Fruit fly (Drosophila melanogaster) whole organism, embryonic: Measurements from ENCODE around the gene CG32073.
A peak's percentile ranks its signal among the peaks of the same experiment; 100 is the strongest.

Source experiments
- Abd-B ChIP-seq: fragments of 200-800 bp; sonication (Bioruptor generic); optimal IDR thresholded peaks from 2 replicates; lab custom pipeline; 2018; ENCODE audit warnings: missing biosample characterization, mild to moderate bottlenecking, missing genetic modification characterization, moderate library complexity
- Awh ChIP-seq: fragments of 200-800 bp; sonication (Bioruptor generic); IDR thresholded peaks from 2 replicates; pipeline ENCODE4, ENCODE4 v1.3.6; 2022; ENCODE audit warnings: missing biosample characterization, missing genetic modification characterization
- Bteb2 ChIP-seq: fragments of 200-800 bp; sonication (Bioruptor generic); optimal IDR thresholded peaks from 2 replicates; lab custom pipeline; 2016; ENCODE audit warnings: missing biosample characterization, missing genetic modification characterization
- CG10209 ChIP-seq: fragments of 200-800 bp; sonication (Bioruptor generic); optimal IDR thresholded peaks from 3 replicates; lab custom pipeline; 2017; ENCODE audit warnings: missing biosample characterization, mild to moderate bottlenecking, missing genetic modification characterization, missing genetic modification reagents
- CG10462 ChIP-seq: fragments of 200-800 bp; sonication (Bioruptor generic); optimal IDR thresholded peaks from 2 replicates; lab custom pipeline; 2016; ENCODE audit warnings: missing biosample characterization, missing genetic modification characterization
- CG11247 ChIP-seq: fragments of 200-800 bp; sonication (Bioruptor generic); IDR thresholded peaks from 2 replicates; pipeline ENCODE4 v1.3.6; 2022; ENCODE audit warnings: missing biosample characterization, missing genetic modification characterization
- CG12769 ChIP-seq: fragments of 200-800 bp; sonication (Bioruptor generic); optimal IDR thresholded peaks from 2 replicates; lab custom pipeline; 2019; ENCODE audit warnings: missing biosample characterization, mild to moderate bottlenecking, missing genetic modification characterization, moderate library complexity
- CG13287 ChIP-seq: fragments of 200-800 bp; sonication (Bioruptor generic); IDR thresholded peaks from 2 replicates; pipeline ENCODE4 v1.3.6; 2022; ENCODE audit warnings: missing biosample characterization, missing genetic modification characterization; ENCODE audit not compliant: partially characterized antibody
- CG14014 ChIP-seq: fragments of 200-800 bp; sonication (Bioruptor generic); IDR thresholded peaks from 2 replicates; pipeline ENCODE4 v1.3.6; 2022; ENCODE audit warnings: missing biosample characterization, missing genetic modification characterization
- CG14710 ChIP-seq: fragments of 200-800 bp; sonication (Bioruptor generic); optimal IDR thresholded peaks from 3 replicates; lab custom pipeline; 2019; ENCODE audit warnings: missing biosample characterization, mild to moderate bottlenecking, missing genetic modification characterization, moderate library complexity
- CG14860 ChIP-seq: fragments of 200-800 bp; sonication (Bioruptor generic); IDR thresholded peaks from 3 replicates; pipeline ENCODE4 v1.3.6; 2022; ENCODE audit warnings: missing biosample characterization, missing genetic modification characterization; ENCODE audit not compliant: partially characterized antibody
- CG15073 ChIP-seq: fragments of 200-800 bp; sonication (Bioruptor generic); optimal IDR thresholded peaks from 2 replicates; lab custom pipeline; 2016; ENCODE audit warnings: missing biosample characterization, missing genetic modification characterization
- CG1647 ChIP-seq: fragments of 200-800 bp; sonication (Bioruptor generic); optimal IDR thresholded peaks from 3 replicates; lab custom pipeline; 2016; ENCODE audit warnings: missing biosample characterization, missing genetic modification characterization
- CG17359 ChIP-seq: fragments of 200-800 bp; sonication (Bioruptor generic); optimal IDR thresholded peaks from 3 replicates; lab custom pipeline; 2018; ENCODE audit warnings: missing biosample characterization, mild to moderate bottlenecking, missing genetic modification characterization, moderate library complexity
- CG18599 ChIP-seq: fragments of 200-800 bp; sonication (Bioruptor generic); optimal IDR thresholded peaks from 3 replicates; lab custom pipeline; 2017; ENCODE audit warnings: missing biosample characterization, missing genetic modification characterization, mild to moderate bottlenecking, moderate library complexity, missing genetic modification reagents
- CG31388 ChIP-seq: fragments of 200-800 bp; sonication (Bioruptor generic); optimal IDR thresholded peaks from 2 replicates; lab custom pipeline; 2016; ENCODE audit warnings: missing biosample characterization, missing genetic modification characterization
- CG34224 ChIP-seq: fragments of 200-800 bp; sonication (Bioruptor generic); IDR thresholded peaks from 3 replicates; pipeline ENCODE4 v1.3.6; 2022; ENCODE audit warnings: missing biosample characterization, missing genetic modification characterization; ENCODE audit not compliant: partially characterized antibody
- CG34422 ChIP-seq: fragments of 200-800 bp; sonication (Bioruptor generic); IDR thresholded peaks from 3 replicates; pipeline ENCODE4 v1.3.6; 2022; ENCODE audit warnings: missing biosample characterization, missing genetic modification characterization
- CG6854 ChIP-seq: fragments of 200-800 bp; sonication (Bioruptor generic); optimal IDR thresholded peaks from 3 replicates; lab custom pipeline; 2017; ENCODE audit warnings: missing biosample characterization, mild to moderate bottlenecking, missing genetic modification characterization
- CG7839 ChIP-seq: fragments of 200-800 bp; sonication (Bioruptor generic); optimal IDR thresholded peaks from 3 replicates; lab custom pipeline; 2018; ENCODE audit warnings: missing biosample characterization, mild to moderate bottlenecking, missing genetic modification characterization, moderate library complexity
- CG8281 ChIP-seq: fragments of 200-800 bp; sonication (Bioruptor generic); optimal IDR thresholded peaks from 2 replicates; lab custom pipeline; 2018; ENCODE audit warnings: missing biosample characterization, mild to moderate bottlenecking, missing genetic modification characterization, moderate library complexity
- CG9817 ChIP-seq: fragments of 200-800 bp; sonication (Bioruptor generic); optimal IDR thresholded peaks from 2 replicates; lab custom pipeline; 2018; ENCODE audit warnings: missing biosample characterization, mild to moderate bottlenecking, missing genetic modification characterization, moderate library complexity
- Drgx ChIP-seq: fragments of 200-800 bp; sonication (Bioruptor generic); IDR thresholded peaks from 2 replicates; pipeline ENCODE4 v1.3.6; 2022; ENCODE audit warnings: missing biosample characterization, missing genetic modification characterization
- Hand ChIP-seq: fragments of 200-800 bp; sonication (Bioruptor generic); optimal IDR thresholded peaks from 2 replicates; lab custom pipeline; 2017; ENCODE audit warnings: mild to moderate bottlenecking, missing biosample characterization, missing genetic modification reagents, missing genetic modification characterization
- Hey ChIP-seq: fragments of 200-800 bp; sonication (Bioruptor generic); optimal IDR thresholded peaks from 3 replicates; lab custom pipeline; 2018; ENCODE audit warnings: missing biosample characterization, mild to moderate bottlenecking, missing genetic modification characterization
- Hsf ChIP-seq: fragments of 200-800 bp; sonication (Bioruptor generic); optimal IDR thresholded peaks from 3 replicates; lab custom pipeline; 2016; ENCODE audit warnings: missing biosample characterization, missing genetic modification characterization
- Lpt ChIP-seq: fragments of >200 bp; optimal IDR thresholded peaks from 2 replicates; lab custom pipeline; 2018; ENCODE audit warnings: missing biosample characterization, missing genetic modification characterization
- Neu2 ChIP-seq: fragments of 200-800 bp; sonication (Bioruptor generic); optimal IDR thresholded peaks from 3 replicates; lab custom pipeline; 2016; ENCODE audit warnings: missing biosample characterization, missing genetic modification characterization, borderline replicate concordance
- Nf-YC ChIP-seq: fragments of 200-800 bp; optimal IDR thresholded peaks from 3 replicates; lab custom pipeline; 2019; ENCODE audit warnings: missing biosample characterization, mild to moderate bottlenecking, missing genetic modification characterization, moderate library complexity
- Rfx ChIP-seq: fragments of 200-800 bp; sonication (Bioruptor generic); IDR thresholded peaks from 2 replicates; pipeline ENCODE4 v1.3.6; 2022; ENCODE audit warnings: missing biosample characterization, missing genetic modification characterization
- Taf1 ChIP-seq: fragments of 200-800 bp; sonication (Bioruptor generic); IDR thresholded peaks from 2 replicates; pipeline ENCODE4 v1.3.6; 2022; ENCODE audit warnings: missing biosample characterization, missing genetic modification characterization
- Tbp ChIP-seq: fragments of >200 bp; optimal IDR thresholded peaks from 2 replicates; lab custom pipeline; 2018; ENCODE audit warnings: missing biosample characterization, missing genetic modification characterization
- Xrp1 ChIP-seq: fragments of 200-800 bp; sonication (Bioruptor generic); IDR thresholded peaks from 2 replicates; pipeline ENCODE4 v1.3.6; 2022; ENCODE audit warnings: missing biosample characterization, missing genetic modification characterization
- ab ChIP-seq: fragments of 200-800 bp; sonication (Bioruptor generic); optimal IDR thresholded peaks from 2 replicates; lab custom pipeline; 2016; ENCODE audit warnings: missing biosample characterization, missing genetic modification characterization
- abd-A ChIP-seq: fragments of 200-800 bp; sonication (Bioruptor generic); optimal IDR thresholded peaks from 3 replicates; lab custom pipeline; 2019; ENCODE audit warnings: missing biosample characterization, mild to moderate bottlenecking, missing genetic modification characterization, moderate library complexity
- aop ChIP-seq: fragments of 200-800 bp; sonication (Bioruptor generic); IDR thresholded peaks from 2 replicates; pipeline ENCODE4 v1.3.6; 2022; ENCODE audit warnings: missing biosample characterization, missing genetic modification characterization
- cas ChIP-seq: fragments of 200-800 bp; sonication (Bioruptor generic); IDR thresholded peaks from 2 replicates; pipeline ENCODE4 v1.3.6; 2022; ENCODE audit warnings: missing biosample characterization, missing genetic modification characterization
- cato ChIP-seq: fragments of 200-800 bp; sonication (Bioruptor generic); optimal IDR thresholded peaks from 2 replicates; lab custom pipeline; 2016; ENCODE audit warnings: missing biosample characterization, missing genetic modification characterization, borderline replicate concordance
- esg ChIP-seq: fragments of 200-800 bp; sonication (Bioruptor generic); conservative IDR thresholded peaks from 2 replicates; pipeline ENCODE4 v1.3.6; 2022; ENCODE audit warnings: missing biosample characterization, missing genetic modification characterization
- fu2 ChIP-seq: fragments of 200-800 bp; sonication (Bioruptor generic); optimal IDR thresholded peaks from 2 replicates; lab custom pipeline; 2016; ENCODE audit warnings: missing biosample characterization, missing genetic modification characterization
- her ChIP-seq: fragments of 200-800 bp; sonication (Bioruptor generic); optimal IDR thresholded peaks from 2 replicates; lab custom pipeline; 2016; ENCODE audit warnings: missing biosample characterization, missing genetic modification characterization
- pb ChIP-seq: fragments of 200-800 bp; sonication (Bioruptor generic); optimal IDR thresholded peaks from 3 replicates; lab custom pipeline; 2016; ENCODE audit warnings: missing biosample characterization, missing genetic modification characterization
- pfk ChIP-seq: fragments of 200-800 bp; sonication (Bioruptor generic); optimal IDR thresholded peaks from 2 replicates; lab custom pipeline; 2018; ENCODE audit warnings: missing biosample characterization, mild to moderate bottlenecking, missing genetic modification characterization, moderate library complexity
- phol ChIP-seq: fragments of 200-800 bp; sonication (Bioruptor generic); optimal IDR thresholded peaks from 3 replicates; lab custom pipeline; 2018; ENCODE audit warnings: missing biosample characterization, mild to moderate bottlenecking, missing genetic modification characterization, moderate library complexity
- psq ChIP-seq: fragments of 200-800 bp; sonication (Bioruptor generic); optimal IDR thresholded peaks from 2 replicates; lab custom pipeline; 2017; ENCODE audit warnings: missing biosample characterization, missing genetic modification characterization
- sd ChIP-seq: fragments of 200-800 bp; sonication (Bioruptor generic); optimal IDR thresholded peaks from 3 replicates; lab custom pipeline; 2018; ENCODE audit warnings: missing biosample characterization, mild to moderate bottlenecking, missing genetic modification characterization, moderate library complexity
- so ChIP-seq: fragments of 200-800 bp; sonication (Bioruptor generic); IDR thresholded peaks from 3 replicates; pipeline ENCODE4 v1.3.6; 2022; ENCODE audit warnings: missing biosample characterization, missing genetic modification characterization
- ssp ChIP-seq: fragments of 200-800 bp; sonication (Bioruptor generic); IDR thresholded peaks from 2 replicates; pipeline ENCODE4 v1.3.6; 2022; ENCODE audit warnings: missing biosample characterization, missing genetic modification characterization
- stwl ChIP-seq: fragments of 200-800 bp; sonication (Bioruptor generic); optimal IDR thresholded peaks from 3 replicates; lab custom pipeline; 2018; ENCODE audit warnings: missing biosample characterization, mild to moderate bottlenecking, missing genetic modification characterization, moderate library complexity
- ttk ChIP-seq: fragments of 200-800 bp; sonication (Bioruptor generic); IDR thresholded peaks from 2 replicates; pipeline ENCODE4 v2.1.2; 2022; ENCODE audit warnings: missing biosample characterization, missing genetic modification characterization
- yki ChIP-seq: fragments of >200 bp; optimal IDR thresholded peaks from 3 replicates; lab custom pipeline; 2018

Gene CG32073

DNA sequence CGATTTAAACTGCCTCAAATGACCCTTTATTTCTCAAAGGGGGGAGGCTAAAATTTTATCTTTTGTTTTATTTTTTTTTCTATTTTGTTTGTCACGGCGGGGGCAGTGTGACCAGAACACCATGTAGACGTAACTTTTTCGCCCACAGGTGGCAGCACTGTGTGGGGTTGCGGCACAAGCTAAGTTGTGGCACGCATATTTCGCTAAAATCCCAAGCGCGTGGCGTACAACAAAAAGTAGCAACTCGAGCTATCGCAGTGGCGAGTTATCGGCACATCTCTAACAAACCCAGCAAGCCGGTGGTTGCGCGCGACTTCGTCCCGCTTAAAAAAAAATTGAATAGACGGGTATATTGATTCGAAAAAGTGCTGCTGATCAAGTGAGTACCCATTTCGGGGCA, 15.7 kb upstream of the CG32073 start, which contains the start of the genes Ufd1 and NaPi-III (continued):
- TF ChIP-seq pfk (GFP tag; lab: Kevin White, UChicago): no peak
- peak; percentile 69 for TF ChIP-seq CG34422 (GFP tag; lab: Robert Waterston, UW)
- no peak for TF ChIP-seq CG31388
- TF ChIP-seq CG7839: peak; percentile 10
- TF ChIP-seq Awh (GFP tag; lab: Robert Waterston, UW): no peak
- no peak for TF ChIP-seq CG15073 (GFP tag; lab: Kevin White, UChicago)
- peak; percentile 10 for TF ChIP-seq pb (GFP tag; lab: Kevin White, UChicago)
- TF ChIP-seq cato (GFP tag; lab: Kevin White, UChicago): no peak
- peak; percentile 67 for TF ChIP-seq CG14710 (tag; lab: Kevin White, UChicago)
- peak; percentile 77 for TF ChIP-seq Rfx (GFP tag; lab: Robert Waterston, UW)
- TF ChIP-seq phol: peak; percentile 59
- peak; percentile 15 for TF ChIP-seq CG9817 (tag; lab: Kevin White, UChicago)
- no peak for TF ChIP-seq Nf-YC (tag; lab: Kevin White, UChicago)
- TF ChIP-seq CG11247 (GFP tag; lab: Robert Waterston, UW): no peak
- TF ChIP-seq CG18599 (GFP tag; lab: Kevin White, UChicago): no peak
- TF ChIP-seq psq (GFP tag; lab: Kevin White, UChicago): no peak
- no peak for TF ChIP-seq yki (lab: Kevin White, UChicago)
- no peak for TF ChIP-seq Tbp
- peak; percentile 42 for TF ChIP-seq Abd-B (GFP tag; lab: Kevin White, UChicago)
- no peak for TF ChIP-seq Lpt (GFP tag; lab: Kevin White, UChicago)
- peak; percentile 54 for TF ChIP-seq her (GFP tag; lab: Kevin White, UChicago)
- peak; percentile 77 for TF ChIP-seq sd (tag; lab: Kevin White, UChicago)
- no peak for TF ChIP-seq ssp (GFP tag; lab: Robert Waterston, UW)
- no peak for TF ChIP-seq CG10462
- no peak for TF ChIP-seq Hand
- no peak for TF ChIP-seq ab
- peak; percentile 57 for TF ChIP-seq CG17359
- no peak for TF ChIP-seq CG8281 (tag; lab: Kevin White, UChicago)
- 0 out of 2 replicates have a peak, but pooled peaks have one; percentile 21 for TF ChIP-seq CG14014 (GFP tag; lab: Robert Waterston, UW)
- peak; percentile 34 for TF ChIP-seq Hsf (GFP tag; lab: Kevin White, UChicago)
- no peak for TF ChIP-seq CG10209 (GFP tag; lab: Kevin White, UChicago)
- TF ChIP-seq fu2 (GFP tag; lab: Kevin White, UChicago): peak; percentile 17
- peak; percentile 64 for TF ChIP-seq CG14860 (GFP tag; lab: Robert Waterston, UW)
- TF ChIP-seq CG34224 (GFP tag; lab: Robert Waterston, UW): peak; percentile 72
- TF ChIP-seq Taf1: no peak
- TF ChIP-seq Neu2 (GFP tag; lab: Kevin White, UChicago): no peak
- peak; percentile 67 for TF ChIP-seq CG12769 (tag; lab: Kevin White, UChicago)
- 0 out of 3 replicates have a peak, but pooled peaks have one; percentile 52 for TF ChIP-seq so (GFP tag; lab: Robert Waterston, UW)
- TF ChIP-seq ttk (GFP tag; lab: Robert Waterston, UW): no peak
- peak; percentile 57 for TF ChIP-seq Drgx (GFP tag; lab: Robert Waterston, UW)
- TF ChIP-seq cas (GFP tag; lab: Robert Waterston, UW): no peak
- no peak for TF ChIP-seq esg (GFP tag; lab: Robert Waterston, UW)
- no peak for TF ChIP-seq CG1647
- TF ChIP-seq Hey (tag; lab: Kevin White, UChicago): no peak
- TF ChIP-seq abd-A: no peak
- no peak for TF ChIP-seq CG6854 (GFP tag; lab: Kevin White, UChicago)
- no peak for TF ChIP-seq Xrp1 (GFP tag; lab: Robert Waterston, UW)
- TF ChIP-seq Bteb2 (GFP tag; lab: Kevin White, UChicago): no peak
- peak; percentile 83 for TF ChIP-seq stwl (tag; lab: Kevin White, UChicago)
- no peak for TF ChIP-seq aop
- TF ChIP-seq CG13287: peak; percentile 94
